Fruit fly (Drosophila melanogaster) whole organism, embryonic: Measurements from ENCODE around the gene klar.
A peak's percentile ranks its signal among the peaks of the same experiment; 100 is the strongest.

Source experiments
- CG10147 ChIP-seq: fragments of 200-800 bp; sonication (Bioruptor generic); optimal IDR thresholded peaks from 2 replicates; lab custom pipeline; 2019; ENCODE audit warnings: missing biosample characterization, mild to moderate bottlenecking, missing genetic modification characterization, moderate library complexity
- CG10366 ChIP-seq: fragments of 200-800 bp; sonication (Bioruptor generic); IDR thresholded peaks from 2 replicates; pipeline ENCODE4 v1.3.6; 2022; ENCODE audit warnings: missing biosample characterization, missing genetic modification characterization
- CG10959 ChIP-seq: fragments of 200-800 bp; sonication (Bioruptor generic); IDR thresholded peaks from 2 replicates; pipeline ENCODE4 v1.3.6; 2022; ENCODE audit warnings: missing biosample characterization, missing genetic modification characterization
- CG11504 ChIP-seq: fragments of 200-800 bp; sonication (Bioruptor generic); optimal IDR thresholded peaks from 3 replicates; lab custom pipeline; 2019; ENCODE audit warnings: missing biosample characterization, mild to moderate bottlenecking, missing genetic modification characterization, moderate library complexity
- CG13123 ChIP-seq: fragments of 200-800 bp; sonication (Bioruptor generic); optimal IDR thresholded peaks from 2 replicates; lab custom pipeline; 2016; ENCODE audit warnings: missing biosample characterization, missing genetic modification characterization
- CG1529 ChIP-seq: fragments of 200-800 bp; sonication (Bioruptor generic); optimal IDR thresholded peaks from 3 replicates; lab custom pipeline; 2018; ENCODE audit warnings: missing biosample characterization, missing genetic modification characterization
- CG15479 ChIP-seq: fragments of 200-800 bp; sonication (Bioruptor generic); optimal IDR thresholded peaks from 3 replicates; lab custom pipeline; 2019; ENCODE audit warnings: missing biosample characterization, mild to moderate bottlenecking, missing genetic modification characterization, moderate library complexity
- CG15696 ChIP-seq: fragments of 200-800 bp; sonication (Bioruptor generic); optimal IDR thresholded peaks from 2 replicates; lab custom pipeline; 2019; ENCODE audit warnings: missing biosample characterization, mild to moderate bottlenecking, missing genetic modification characterization, moderate library complexity
- CG16863 ChIP-seq: fragments of 200-800 bp; sonication (Bioruptor generic); optimal IDR thresholded peaks from 3 replicates; lab custom pipeline; 2016; ENCODE audit warnings: missing biosample characterization, missing genetic modification characterization
- CG17361 ChIP-seq: fragments of 200-800 bp; sonication (Bioruptor generic); IDR thresholded peaks from 3 replicates; pipeline ENCODE4 v1.3.6; 2022; ENCODE audit warnings: missing biosample characterization, missing genetic modification characterization
- CG1832 ChIP-seq: fragments of 200-800 bp; sonication (Bioruptor generic); optimal IDR thresholded peaks from 2 replicates; lab custom pipeline; 2017; ENCODE audit warnings: missing biosample characterization, mild to moderate bottlenecking, missing genetic modification characterization, inconsistent platforms
- CG18764 ChIP-seq: fragments of 200-800 bp; sonication (Bioruptor generic); optimal IDR thresholded peaks from 3 replicates; lab custom pipeline; 2016; ENCODE audit warnings: missing biosample characterization, missing genetic modification characterization
- CG3163 ChIP-seq: fragments of 200-800 bp; sonication (Bioruptor generic); optimal IDR thresholded peaks from 3 replicates; lab custom pipeline; 2016; ENCODE audit warnings: missing biosample characterization, missing genetic modification characterization
- CG3995 ChIP-seq: fragments of 200-800 bp; sonication (Bioruptor generic); optimal IDR thresholded peaks from 3 replicates; lab custom pipeline; 2016; ENCODE audit warnings: missing biosample characterization, missing genetic modification characterization
- CG42726 ChIP-seq: fragments of 200-800 bp; sonication (Bioruptor generic); IDR thresholded peaks from 2 replicates; pipeline ENCODE4 v1.3.6; 2022; ENCODE audit warnings: missing biosample characterization, missing genetic modification characterization; ENCODE audit not compliant: partially characterized antibody
- CG4282 ChIP-seq: fragments of 200-800 bp; sonication (Bioruptor generic); optimal IDR thresholded peaks from 2 replicates; lab custom pipeline; 2016; ENCODE audit warnings: missing biosample characterization, missing genetic modification characterization
- CG7357 ChIP-seq: fragments of 200-800 bp; sonication (Bioruptor generic); IDR thresholded peaks from 3 replicates; pipeline ENCODE4 v1.3.6; 2022; ENCODE audit warnings: missing biosample characterization, missing genetic modification characterization
- CG8089 ChIP-seq: fragments of 200-800 bp; sonication (Bioruptor generic); optimal IDR thresholded peaks from 3 replicates; lab custom pipeline; 2016; ENCODE audit warnings: missing biosample characterization, missing genetic modification characterization
- CG9727 ChIP-seq: fragments of 200-800 bp; sonication (Bioruptor generic); optimal IDR thresholded peaks from 3 replicates; lab custom pipeline; 2017; ENCODE audit warnings: missing biosample characterization, mild to moderate bottlenecking, missing genetic modification characterization
- CG9876 ChIP-seq: fragments of 200-800 bp; sonication (Bioruptor generic); optimal IDR thresholded peaks from 2 replicates; lab custom pipeline; 2016; ENCODE audit warnings: missing biosample characterization, missing genetic modification characterization
- Camta ChIP-seq: fragments of 200-800 bp; sonication (Bioruptor generic); optimal IDR thresholded peaks from 2 replicates; lab custom pipeline; 2016; ENCODE audit warnings: missing biosample characterization, missing genetic modification characterization
- Dip3 ChIP-seq: fragments of 200-800 bp; sonication (Bioruptor generic); optimal IDR thresholded peaks from 3 replicates; lab custom pipeline; 2016; ENCODE audit warnings: missing biosample characterization, missing genetic modification characterization
- Doc3 ChIP-seq: fragments of 200-800 bp; sonication (Bioruptor generic); IDR thresholded peaks from 3 replicates; pipeline ENCODE4 v1.3.6; 2022; ENCODE audit warnings: missing biosample characterization, missing genetic modification characterization; ENCODE audit not compliant: partially characterized antibody
- Dref ChIP-seq: fragments of 200-800 bp; sonication (Bioruptor generic); IDR thresholded peaks from 2 replicates; pipeline ENCODE4 v1.3.6; 2022; ENCODE audit warnings: missing biosample characterization, missing genetic modification characterization
- Fer1 ChIP-seq: fragments of 200-800 bp; sonication (Bioruptor generic); optimal IDR thresholded peaks from 2 replicates; lab custom pipeline; 2017; ENCODE audit warnings: missing biosample characterization, mild to moderate bottlenecking, missing genetic modification characterization
- HHEX ChIP-seq: fragments of 200-800 bp; sonication (Bioruptor generic); optimal IDR thresholded peaks from 3 replicates; lab custom pipeline; 2017; ENCODE audit warnings: missing biosample characterization, mild to moderate bottlenecking, missing genetic modification characterization, missing genetic modification reagents
- MESR4 ChIP-seq: fragments of 200-800 bp; sonication (Bioruptor generic); optimal IDR thresholded peaks from 2 replicates; lab custom pipeline; 2018; ENCODE audit warnings: missing biosample characterization, mild to moderate bottlenecking, missing genetic modification characterization, moderate library complexity
- Myb ChIP-seq: fragments of 200-800 bp; sonication (Bioruptor generic); optimal IDR thresholded peaks from 2 replicates; lab custom pipeline; 2016; ENCODE audit warnings: missing biosample characterization, missing genetic modification characterization
- NC2β ChIP-seq: fragments of 200-800 bp; sonication (Bioruptor generic); optimal IDR thresholded peaks from 2 replicates; lab custom pipeline; 2016; ENCODE audit warnings: missing biosample characterization, missing genetic modification characterization
- NK7.1 ChIP-seq: fragments of 200-800 bp; sonication (Bioruptor generic); optimal IDR thresholded peaks from 3 replicates; lab custom pipeline; 2016; ENCODE audit warnings: missing biosample characterization, missing genetic modification characterization
- Poxn ChIP-seq: fragments of 200-800 bp; sonication (Bioruptor generic); IDR thresholded peaks from 2 replicates; pipeline ENCODE4 v1.3.6; 2022; ENCODE audit warnings: missing biosample characterization, missing genetic modification characterization
- ab ChIP-seq: fragments of 200-800 bp; sonication (Bioruptor generic); optimal IDR thresholded peaks from 2 replicates; lab custom pipeline; 2016; ENCODE audit warnings: missing biosample characterization, missing genetic modification characterization
- abd-A ChIP-seq: fragments of 200-800 bp; sonication (Bioruptor generic); optimal IDR thresholded peaks from 3 replicates; lab custom pipeline; 2019; ENCODE audit warnings: missing biosample characterization, mild to moderate bottlenecking, missing genetic modification characterization, moderate library complexity
- chinmo ChIP-seq: fragments of 200-800 bp; sonication (Bioruptor generic); IDR thresholded peaks from 4 replicates; pipeline ENCODE4 v1.3.6; 2022; ENCODE audit warnings: missing biosample characterization, missing genetic modification characterization; ENCODE audit not compliant: partially characterized antibody
- corto ChIP-seq: fragments of 200-800 bp; sonication (Bioruptor generic); optimal IDR thresholded peaks from 2 replicates; lab custom pipeline; 2016; ENCODE audit warnings: missing biosample characterization, mild to moderate bottlenecking, missing genetic modification characterization, moderate library complexity
- ewg ChIP-seq: fragments of 200-800 bp; sonication (Bioruptor generic); optimal IDR thresholded peaks from 3 replicates; lab custom pipeline; 2017; ENCODE audit warnings: mild to moderate bottlenecking, missing biosample characterization, missing genetic modification reagents, missing genetic modification characterization
- hkb ChIP-seq, 2 experiments: fragments of 200-800 bp in 1 of 2; fragments of >200 bp in 1 of 2; sonication (Bioruptor generic) in 1 of 2; IDR thresholded peaks in 1 of 2; optimal IDR thresholded peaks in 1 of 2; 2 replicates each; pipeline versions ENCODE4 v1.3.6 to Lab custom; 2017 to 2022; ENCODE audit warnings: missing biosample characterization in 1 of 2, missing genetic modification characterization in 1 of 2
- insv ChIP-seq, 2 experiments: fragments of 200-800 bp; sonication (Bioruptor generic); optimal IDR thresholded peaks; 3 replicates each; lab custom pipeline; 2016 to 2018; ENCODE audit warnings: missing biosample characterization in 2 of 2, missing genetic modification characterization in 2 of 2
- jing ChIP-seq: fragments of 200-800 bp; sonication (Bioruptor generic); optimal IDR thresholded peaks from 2 replicates; lab custom pipeline; 2018; ENCODE audit warnings: missing biosample characterization, mild to moderate bottlenecking, missing genetic modification characterization
- klu ChIP-seq: fragments of 200-800 bp; sonication (Bioruptor generic); IDR thresholded peaks from 2 replicates; pipeline ENCODE4 v1.3.6; 2022; ENCODE audit warnings: missing biosample characterization, missing genetic modification characterization
- pfk ChIP-seq: fragments of 200-800 bp; sonication (Bioruptor generic); optimal IDR thresholded peaks from 2 replicates; lab custom pipeline; 2018; ENCODE audit warnings: missing biosample characterization, mild to moderate bottlenecking, missing genetic modification characterization, moderate library complexity
- phol ChIP-seq: fragments of 200-800 bp; sonication (Bioruptor generic); optimal IDR thresholded peaks from 3 replicates; lab custom pipeline; 2018; ENCODE audit warnings: missing biosample characterization, mild to moderate bottlenecking, missing genetic modification characterization, moderate library complexity
- salm ChIP-seq: fragments of 200-800 bp; sonication (Bioruptor generic); optimal IDR thresholded peaks from 2 replicates; lab custom pipeline; 2018; ENCODE audit warnings: missing biosample characterization, mild to moderate bottlenecking, missing genetic modification characterization
- sim ChIP-seq: fragments of 200-800 bp; sonication (Bioruptor generic); IDR thresholded peaks from 2 replicates; pipeline ENCODE4 v1.3.6; 2022; ENCODE audit warnings: missing biosample characterization, missing genetic modification characterization
- slbo ChIP-seq: fragments of 200-800 bp; sonication (Bioruptor generic); IDR thresholded peaks from 2 replicates; pipeline ENCODE4 v1.3.6; 2022; ENCODE audit warnings: missing biosample characterization, missing genetic modification characterization
- tgo ChIP-seq: fragments of 200-800 bp; sonication (Bioruptor generic); IDR thresholded peaks from 3 replicates; pipeline ENCODE4 v1.3.6; 2022; ENCODE audit warnings: missing biosample characterization, missing genetic modification characterization
- tna ChIP-seq: fragments of 200-800 bp; sonication (Bioruptor generic); IDR thresholded peaks from 2 replicates; pipeline ENCODE4 v1.3.6; 2022; ENCODE audit warnings: missing biosample characterization, missing genetic modification characterization; ENCODE audit not compliant: partially characterized antibody
- toy ChIP-seq: fragments of 200-800 bp; sonication (Bioruptor generic); IDR thresholded peaks from 2 replicates; pipeline ENCODE4 v1.3.6; 2022; ENCODE audit warnings: missing biosample characterization, missing genetic modification characterization
- zen ChIP-seq: fragments of 200-800 bp; sonication (Bioruptor generic); optimal IDR thresholded peaks from 3 replicates; lab custom pipeline; 2018; ENCODE audit warnings: missing biosample characterization, mild to moderate bottlenecking, missing genetic modification characterization, moderate library complexity

klar gene

dm6 chr3L:540432-540973 is at the start of gene klar, which contains the start of gene BORCS6 (continued):
- TF ChIP-seq ab (GFP tag; lab: Kevin White, UChicago) (peak; percentile 36), chinmo (peak; percentile 95), HHEX (GFP tag; lab: Kevin White, UChicago) (peak; percentile 18), CG10147 (GFP tag; lab: Kevin White, UChicago) (peak; percentile 69), toy (no peak), Camta (GFP tag; lab: Kevin White, UChicago) (peak; percentile 64), CG17361 (GFP tag; lab: Robert Waterston, UW) (peak; percentile 70), zen (tag; lab: Kevin White, UChicago) (peak; percentile 58), MESR4 (GFP tag; lab: Kevin White, UChicago) (peak; percentile 42), CG10366 (peak; percentile 22; the same call in 1 of the 2 replicates), CG9727 (GFP tag; lab: Kevin White, UChicago) (peak; percentile 46), CG15479 (peak; percentile 53), CG15696 (tag; lab: Kevin White, UChicago) (peak; percentile 39), insv (GFP tag; optimal IDR thresholded peaks at IDR 0.05; lab: Kevin White, UChicago) (no peak), CG11504 (tag; lab: Kevin White, UChicago) (peak; percentile 61), tna (GFP tag; lab: Robert Waterston, UW) (peak; percentile 94), CG10959 (GFP tag; lab: Robert Waterston, UW) (no peak), CG1529 (GFP tag; lab: Kevin White, UChicago) (no peak), CG13123 (GFP tag; lab: Kevin White, UChicago) (peak; percentile 50), CG42726 (GFP tag; lab: Robert Waterston, UW) (no peak; the same call in none of the 2 replicates), CG3995 (GFP tag; lab: Kevin White, UChicago) (peak; percentile 26), CG9876 (GFP tag; lab: Kevin White, UChicago) (peak; percentile 50), salm (tag; lab: Kevin White, UChicago) (no peak), abd-A (tag; lab: Kevin White, UChicago) (peak; percentile 57), CG16863 (GFP tag; lab: Kevin White, UChicago) (peak; percentile 55), Dref (GFP tag; lab: Robert Waterston, UW) (peak; percentile 87), hkb (optimal IDR thresholded peaks at IDR 0.05; lab: Kevin White, UChicago) (no peak), hkb (GFP tag; IDR thresholded peaks at IDR 0.05; lab: Robert Waterston, UW) (peak; percentile 60), corto (GFP tag; lab: Kevin White, UChicago) (no peak), CG4282 (GFP tag; lab: Kevin White, UChicago) (peak; percentile 51), slbo (GFP tag; lab: Robert Waterston, UW) (peak; percentile 72), Dip3 (GFP tag; lab: Kevin White, UChicago) (peak; percentile 54), Myb (GFP tag; lab: Kevin White, UChicago) (peak; percentile 78), NC2β (GFP tag; lab: Kevin White, UChicago) (peak; percentile 56), Fer1 (GFP tag; lab: Kevin White, UChicago) (peak; percentile 53), Poxn (GFP tag; lab: Robert Waterston, UW) (no peak), sim (GFP tag; lab: Robert Waterston, UW) (no peak), CG8089 (GFP tag; lab: Kevin White, UChicago) (peak; percentile 63), Doc3 (GFP tag; lab: Robert Waterston, UW) (peak; percentile 97), pfk (no peak), phol (tag; lab: Kevin White, UChicago) (peak; percentile 75), tgo (peak; percentile 41; the same call in 1 of the 3 replicates), ewg (GFP tag; lab: Kevin White, UChicago) (peak; percentile 19), klu (GFP tag; lab: Robert Waterston, UW) (no peak; the same call in 1 of the 2 replicates), CG3163 (GFP tag; lab: Kevin White, UChicago) (peak; percentile 36), CG7357 (peak; percentile 61; the same call in 2 of the 3 replicates), jing (GFP tag; lab: Kevin White, UChicago) (no peak), CG18764 (peak; percentile 47), CG1832 (GFP tag; lab: Kevin White, UChicago) (no peak), NK7.1 (GFP tag; lab: Kevin White, UChicago) (peak; percentile 24)
